Worm (Caenorhabditis elegans) whole organism, L1 larva: Measurements from ENCODE around the gene Y17D7C.6.

Experiments
- C16A3.4 ChIP-seq: fragments of 150-350 bp; optimal IDR thresholded peaks from 2 replicates; lab custom pipeline; 2014; ENCODE audit warnings: missing biosample characterization, missing genetic modification characterization
- C34B4.2 ChIP-seq: sonication (generic microtip); optimal IDR thresholded peaks from 2 replicates; lab custom pipeline; 2017; ENCODE audit warnings: mild to moderate bottlenecking, missing genetic modification characterization, missing compliant biosample characterization
- alr-1 ChIP-seq: fragments of 200-800 bp; sonication (Bioruptor generic); optimal IDR thresholded peaks from 2 replicates; lab custom pipeline; 2018; ENCODE audit warnings: borderline replicate concordance, mild to moderate bottlenecking, missing genetic modification characterization, missing compliant biosample characterization
- ceh-63 ChIP-seq: fragments of 200-800 bp; sonication (Bioruptor generic); optimal IDR thresholded peaks from 2 replicates; lab custom pipeline; 2018; ENCODE audit warnings: mild to moderate bottlenecking, missing genetic modification characterization, missing compliant biosample characterization
- ceh-8 ChIP-seq: fragments of 200-800 bp; sonication (Bioruptor generic); optimal IDR thresholded peaks from 2 replicates; lab custom pipeline; 2018; ENCODE audit warnings: mild to moderate bottlenecking, missing genetic modification characterization, moderate library complexity, missing compliant biosample characterization
- ceh-82 ChIP-seq, 3 experiments: fragments of 150-350 bp in 1 of 3; sonication (generic microtip) in 2 of 3; optimal IDR thresholded peaks; 2 replicates each; lab custom pipeline; 2014 to 2017; ENCODE audit warnings: missing biosample characterization in 3 of 3, missing genetic modification characterization in 3 of 3
- ceh-88 ChIP-seq: fragments of 200-800 bp; sonication (Bioruptor generic); IDR thresholded peaks from 2 replicates; pipeline ENCODE4 v1.3.6; 2022; ENCODE audit warnings: missing genetic modification characterization, missing compliant biosample characterization
- efl-1 ChIP-seq, 4 experiments: fragments of 150-350 bp; optimal IDR thresholded peaks in 3 of 4; peaks in 1 of 4; 1 replicate in 1 of 4; 2 replicates in 3 of 4; lab custom pipeline; 2014; ENCODE audit warnings: missing biosample characterization in 2 of 4, missing genetic modification characterization in 2 of 4, missing genetic modification reagents in 2 of 4
- egl-13 ChIP-seq: sonication (generic microtip); optimal IDR thresholded peaks from 2 replicates; lab custom pipeline; 2016; ENCODE audit warnings: missing genotype, missing genetic modification reagents, missing genetic modification characterization, missing compliant biosample characterization
- elt-2 ChIP-seq: sonication (generic microtip); optimal IDR thresholded peaks from 2 replicates; lab custom pipeline; 2016; ENCODE audit warnings: missing genetic modification characterization, mild to moderate bottlenecking, inconsistent platforms, missing compliant biosample characterization, missing genetic modification reagents
- ets-5 ChIP-seq: fragments of 200-800 bp; sonication (Bioruptor generic); IDR thresholded peaks from 2 replicates; pipeline ENCODE4 v1.3.6; 2022; ENCODE audit warnings: missing genetic modification characterization, missing compliant biosample characterization
- grh-1 ChIP-seq: fragments of 200-800 bp; sonication (Bioruptor generic); IDR thresholded peaks from 2 replicates; pipeline ENCODE4 v1.3.6; 2022; ENCODE audit warnings: missing genetic modification reagents, missing genetic modification characterization, missing compliant biosample characterization
- hpl-2 ChIP-seq: fragments of 150-350 bp; optimal IDR thresholded peaks from 2 replicates; lab custom pipeline; 2014; ENCODE audit warnings: missing biosample characterization, missing genetic modification reagents, missing genetic modification characterization
- irx-1 ChIP-seq: sonication (generic microtip); optimal IDR thresholded peaks from 2 replicates; lab custom pipeline; 2016; ENCODE audit warnings: missing genetic modification characterization, missing compliant biosample characterization
- isw-1 ChIP-seq: fragments of 200-800 bp; sonication (Bioruptor generic); IDR thresholded peaks from 2 replicates; pipeline ENCODE4 v1.3.6; 2022; ENCODE audit warnings: missing genetic modification characterization, missing compliant biosample characterization
- lin-13 ChIP-seq: fragments of 150-350 bp; optimal IDR thresholded peaks from 2 replicates; lab custom pipeline; 2014; ENCODE audit warnings: missing biosample characterization, missing genetic modification reagents, missing genetic modification characterization
- lin-14 ChIP-seq: fragments of 200-800 bp; sonication (Bioruptor generic); optimal IDR thresholded peaks from 2 replicates; lab custom pipeline; 2018; ENCODE audit warnings: mild to moderate bottlenecking, missing genetic modification characterization, moderate library complexity, missing compliant biosample characterization
- lin-15B ChIP-seq: fragments of 150-350 bp; sonication (generic microtip); optimal IDR thresholded peaks from 3 replicates; lab custom pipeline; 2014; ENCODE audit warnings: missing biosample characterization, missing genetic modification characterization
- mab-9 ChIP-seq: fragments of 200-800 bp; sonication (Bioruptor generic); IDR thresholded peaks from 2 replicates; pipeline ENCODE4 v1.3.6; 2022; ENCODE audit warnings: missing genetic modification reagents, missing genetic modification characterization, missing compliant biosample characterization
- mdl-1 ChIP-seq, 2 experiments: fragments of 150-350 bp; optimal IDR thresholded peaks; 2 replicates each; lab custom pipeline; 2014 to 2017; ENCODE audit warnings: missing biosample characterization in 2 of 2, missing genetic modification characterization in 2 of 2, inconsistent platforms in 1 of 2
- mef-2 ChIP-seq: fragments of 150-350 bp; optimal IDR thresholded peaks from 2 replicates; lab custom pipeline; 2014; ENCODE audit warnings: missing biosample characterization, missing genetic modification characterization
- nhr-47 ChIP-seq: sonication (generic microtip); optimal IDR thresholded peaks from 2 replicates; lab custom pipeline; 2016; ENCODE audit warnings: mild to moderate bottlenecking, missing genetic modification characterization, moderate library complexity, missing compliant biosample characterization
- nhr-76 ChIP-seq: sonication (generic microtip); optimal IDR thresholded peaks from 2 replicates; lab custom pipeline; 2017; ENCODE audit warnings: missing biosample characterization, missing genetic modification characterization
- nhr-85 ChIP-seq: sonication (generic microtip); peaks from one replicate; lab custom pipeline; 2016; ENCODE audit warnings: missing genetic modification characterization, inconsistent platforms, missing compliant biosample characterization
- pag-3 ChIP-seq: sonication (generic microtip); optimal IDR thresholded peaks from 2 replicates; lab custom pipeline; 2017; ENCODE audit warnings: missing genetic modification characterization, mild to moderate bottlenecking, missing compliant biosample characterization, antibody characterized with exemption, borderline replicate concordance; ENCODE audit not compliant: insufficient read depth
- snpc-4 ChIP-seq: fragments of 150-350 bp; optimal IDR thresholded peaks from 2 replicates; lab custom pipeline; 2014; ENCODE audit warnings: missing biosample characterization, missing genetic modification characterization
- sox-4 ChIP-seq: sonication (generic microtip); optimal IDR thresholded peaks from 2 replicates; lab custom pipeline; 2016; ENCODE audit warnings: missing genetic modification characterization, missing compliant biosample characterization
- sptf-1 ChIP-seq: fragments of 150-350 bp; optimal IDR thresholded peaks from 2 replicates; lab custom pipeline; 2014; ENCODE audit warnings: missing biosample characterization, missing genetic modification characterization
- sup-37 ChIP-seq: fragments of 200-800 bp; sonication (Bioruptor generic); optimal IDR thresholded peaks from 2 replicates; lab custom pipeline; 2018; ENCODE audit warnings: mild to moderate bottlenecking, missing genetic modification characterization, missing compliant biosample characterization
- swsn-7 ChIP-seq: sonication (generic microtip); optimal IDR thresholded peaks from 2 replicates; lab custom pipeline; 2016; ENCODE audit warnings: missing genetic modification characterization, missing compliant biosample characterization
- tbx-2 ChIP-seq: sonication (generic microtip); optimal IDR thresholded peaks from 2 replicates; lab custom pipeline; 2016; ENCODE audit warnings: missing genetic modification characterization, missing compliant biosample characterization
- unc-130 ChIP-seq: fragments of 150-350 bp; optimal IDR thresholded peaks from 2 replicates; lab custom pipeline; 2017; ENCODE audit warnings: missing biosample characterization, missing genetic modification characterization, inconsistent platforms
- unc-98 ChIP-seq: fragments of 200-800 bp; sonication (Bioruptor generic); IDR thresholded peaks from 2 replicates; pipeline ENCODE4 v1.3.6; 2022; ENCODE audit warnings: missing genetic modification characterization, missing compliant biosample characterization
- ztf-11 ChIP-seq, 2 experiments: sonication (generic microtip); optimal IDR thresholded peaks; 2 replicates each; lab custom pipeline; 2016 to 2017; ENCODE audit warnings: missing genetic modification characterization in 2 of 2, missing biosample characterization in 1 of 2, missing compliant biosample characterization in 1 of 2

The Y17D7C.6 gene

ce11 chrV:18719412-18719811, 9.8 kb downstream of the Y17D7C.6 start:
- TF ChIP-seq pag-3: no peak
- no peak for TF ChIP-seq efl-1 (optimal IDR thresholded peaks at IDR 0.05; lab: Kevin White, UChicago)
- peak in 1 of 2 experiments; percentile 91 for TF ChIP-seq efl-1 (GFP tag; optimal IDR thresholded peaks at IDR 0.05 in 1 of 2; lab: Kevin White, UChicago)
- no peak for TF ChIP-seq C16A3.4 (tag; lab: Kevin White, UChicago)
- no peak for TF ChIP-seq egl-13 (tag; lab: Kevin White, UChicago)

- TF ChIP-seq mef-2 (tag; lab: Kevin White, UChicago) (no peak), grh-1 (GFP tag; lab: Robert Waterston, UW) (0 out of 2 replicates have a peak, but pooled peaks have one; percentile 42), snpc-4 (no peak), pag-3 (no peak), unc-130 (tag; lab: Kevin White, UChicago) (no peak), alr-1 (tag; lab: Kevin White, UChicago) (no peak), ztf-11 (tag; optimal IDR thresholded peaks at IDR 0.05; lab: Kevin White, UChicago) (no peak), irx-1 (no peak), swsn-7 (tag; lab: Kevin White, UChicago) (no peak), nhr-85 (tag; lab: Kevin White, UChicago) (peak; percentile 75), unc-98 (GFP tag; lab: Robert Waterston, UW) (no peak), elt-2 (tag; lab: Kevin White, UChicago) (peak; percentile 24), ets-5 (GFP tag; lab: Robert Waterston, UW) (0 out of 2 replicates have a peak, but pooled peaks have one; percentile 79), C16A3.4 (tag; lab: Kevin White, UChicago) (no peak), isw-1 (GFP tag; lab: Robert Waterston, UW) (no peak), ceh-63 (GFP tag; lab: Kevin White, UChicago) (no peak), lin-13 (no peak), nhr-76 (no peak), C34B4.2 (peak; percentile 14), efl-1 (optimal IDR thresholded peaks at IDR 0.05; lab: Kevin White, UChicago) (no peak), efl-1 (GFP tag; optimal IDR thresholded peaks at IDR 0.05 in 1 of 2; lab: Kevin White, UChicago) (peak in 1 of 2 experiments; percentile 87), ceh-88 (GFP tag; lab: Robert Waterston, UW) (no peak), lin-15B (no peak)
Observed at ce11 chrV:18719956-18720489, 10.4 kb downstream of the Y17D7C.6 start, which contains the start of gene Y17D7C.2. TSS of gene Y17D7C.2 (minus strand) at chrV:18719987.

ce11 chrV:18721873-18722272, 12.3 kb downstream of the Y17D7C.6 start:
- TF ChIP-seq mab-9 (GFP tag; lab: Robert Waterston, UW): no peak
- TF ChIP-seq grh-1 (GFP tag; lab: Robert Waterston, UW): 0 out of 2 replicates have a peak, but pooled peaks have one; percentile 15

ce11 chrV:18722510-18723299, 13.1 kb downstream of the Y17D7C.6 start:
- no peak for TF ChIP-seq efl-1 (optimal IDR thresholded peaks at IDR 0.05; lab: Kevin White, UChicago)
- peak in 1 of 2 experiments; percentile 64 for TF ChIP-seq efl-1 (GFP tag; optimal IDR thresholded peaks at IDR 0.05 in 1 of 2; lab: Kevin White, UChicago)
- no peak for TF ChIP-seq hpl-2 (GFP tag; lab: Kevin White, UChicago)
- no peak for TF ChIP-seq ceh-8
- no peak for TF ChIP-seq tbx-2 (tag; lab: Kevin White, UChicago)
- TF ChIP-seq ceh-63 (GFP tag; lab: Kevin White, UChicago): peak; percentile 22
- no peak for TF ChIP-seq lin-14 (GFP tag; lab: Kevin White, UChicago)
- no peak for TF ChIP-seq egl-13 (tag; lab: Kevin White, UChicago)
- no peak for TF ChIP-seq sup-37 (GFP tag; lab: Kevin White, UChicago)
- peak; percentile 100 for TF ChIP-seq sptf-1 (tag; lab: Kevin White, UChicago)
- no peak for TF ChIP-seq nhr-47 (tag; lab: Kevin White, UChicago)
- TF ChIP-seq ceh-82 (tag; optimal IDR thresholded peaks at IDR 0.05; lab: Kevin White, UChicago): no peak
- TF ChIP-seq mdl-1 (tag; optimal IDR thresholded peaks at IDR 0.05; lab: Kevin White, UChicago): no peak
- TF ChIP-seq sox-4 (tag; lab: Kevin White, UChicago): no peak
- TF ChIP-seq ets-5 (GFP tag; lab: Robert Waterston, UW): 0 out of 2 replicates have a peak, but pooled peaks have one; percentile 28
